Fruit fly (Drosophila melanogaster) whole organism, prepupa: ENCODE measurements around the gene SelG.

Source experiments
- CG6808 ChIP-seq: fragments of 200-800 bp; sonication (Bioruptor generic); optimal IDR thresholded peaks from 3 replicates; lab custom pipeline; 2017; ENCODE audit warnings: missing biosample characterization, missing genetic modification characterization, mild to moderate bottlenecking, moderate library complexity, missing genetic modification reagents
- fd85E ChIP-seq: fragments of 200-800 bp; sonication (Bioruptor generic); optimal IDR thresholded peaks from 3 replicates; lab custom pipeline; 2016; ENCODE audit warnings: missing biosample characterization, missing genetic modification characterization

DNA sequence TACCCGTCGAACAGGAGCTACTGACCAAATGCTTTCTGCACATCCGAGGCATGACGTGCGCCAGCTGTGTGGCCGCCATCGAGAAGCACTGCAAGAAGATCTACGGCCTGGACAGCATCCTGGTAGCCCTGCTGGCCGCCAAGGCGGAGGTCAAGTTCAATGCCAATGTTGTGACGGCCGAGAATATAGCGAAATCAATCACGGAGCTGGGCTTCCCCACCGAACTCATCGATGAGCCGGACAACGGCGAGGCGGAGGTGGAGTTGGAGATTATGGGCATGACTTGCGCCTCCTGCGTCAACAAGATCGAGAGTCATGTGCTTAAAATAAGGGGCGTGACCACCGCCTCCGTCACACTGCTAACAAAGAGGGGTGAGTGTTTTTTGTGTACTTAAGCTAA is 31.1 kb upstream of the SelG start:
- TF ChIP-seq fd85E (GFP tag; lab: Kevin White, UChicago) (no peak), CG6808 (no peak)
